Worm (Caenorhabditis elegans): Measurements from ENCODE around the gene F44E5.4.
"Not testable (repeated sequence)": the region's sequence is repeated elsewhere in the genome, so short reads cannot be mapped to it uniquely, and the experiment has no call there.

Gene F44E5.4

ce11 chrII:11759277-11759676 lies at the start of gene F44E5.4, which contains the start of gene F44E5.5 (continued):
- TF ChIP-seq F39B2.1 (GFP tag; IDR thresholded peaks at IDR 0.05) = peak; percentile 96
- peak; percentile 94 for TF ChIP-seq lir-1 (GFP tag; conservative IDR thresholded peaks at IDR 0.05)
- TF ChIP-seq fkh-3 (tag; optimal IDR thresholded peaks at IDR 0.05) = peak; percentile 92
- peak; percentile 89 for TF ChIP-seq T26A5.8 (tag; optimal IDR thresholded peaks at IDR 0.05)
- peak; percentile 99 for TF ChIP-seq sea-2 (GFP tag; IDR thresholded peaks at IDR 0.05)
- TF ChIP-seq ztf-26 (tag; optimal IDR thresholded peaks at IDR 0.05) = peak; percentile 97
- TF ChIP-seq ccch-3 (GFP tag; optimal IDR thresholded peaks at IDR 0.05) = peak; percentile 53
- peak; percentile 88 for TF ChIP-seq F22D6.2 (tag; optimal IDR thresholded peaks at IDR 0.05)
- peak; percentile 87 for TF ChIP-seq B0336.3 (GFP tag; IDR thresholded peaks at IDR 0.05)
- TF ChIP-seq hmg-1.2 (GFP tag; IDR thresholded peaks at IDR 0.05) = peak; percentile 100
- TF ChIP-seq nhr-27 (tag; optimal IDR thresholded peaks at IDR 0.05) = peak; percentile 98
- peak; percentile 90 for TF ChIP-seq B0035.1 (tag; optimal IDR thresholded peaks at IDR 0.05)
- peak; percentile 93 for TF ChIP-seq dpff-1 (tag; optimal IDR thresholded peaks at IDR 0.05)
- TF ChIP-seq ceh-58 (GFP tag; IDR thresholded peaks at IDR 0.05) = peak; percentile 97
- TF ChIP-seq aptf-3 (GFP tag; IDR thresholded peaks at IDR 0.05) = peak; percentile 100
- TF ChIP-seq rcor-1 (GFP tag; IDR thresholded peaks at IDR 0.05) = peak; percentile 92
- TF ChIP-seq gei-17 (GFP tag; optimal IDR thresholded peaks at IDR 0.05) = peak; percentile 89
- TF ChIP-seq pbrm-1 (GFP tag; IDR thresholded peaks at IDR 0.05) = peak; percentile 99
- peak; percentile 99 for TF ChIP-seq chd-7 (tag; optimal IDR thresholded peaks at IDR 0.05)
- peak; percentile 97 for TF ChIP-seq C17E4.6 (GFP tag; IDR thresholded peaks at IDR 0.05)
- peak; percentile 81 for TF ChIP-seq lin-54 (GFP tag; optimal IDR thresholded peaks at IDR 0.05)
- peak; percentile 98 for TF ChIP-seq athp-1 (tag; optimal IDR thresholded peaks at IDR 0.05)
- peak; percentile 97 for TF ChIP-seq ztf-22 (GFP tag; optimal IDR thresholded peaks at IDR 0.05)
- TF ChIP-seq F10E7.11 (tag; optimal IDR thresholded peaks at IDR 0.05) = peak; percentile 97
- peak; percentile 83 for TF ChIP-seq attf-3 (GFP tag; conservative IDR thresholded peaks at IDR 0.05)
- peak; percentile 7 for TF ChIP-seq F57A8.1 (GFP tag; optimal IDR thresholded peaks at IDR 0.05)
- peak; percentile 99 for TF ChIP-seq egl-18 (GFP tag; IDR thresholded peaks at IDR 0.05)
- peak; percentile 99 for TF ChIP-seq zim-3 (tag; optimal IDR thresholded peaks at IDR 0.05)
- peak; percentile 65 for TF ChIP-seq ZK185.1 (tag; optimal IDR thresholded peaks at IDR 0.05; ENCODE audit: poor library complexity, severe bottlenecking)
- peak; percentile 100 for TF ChIP-seq rpc-1 (optimal IDR thresholded peaks at IDR 0.05)
- TF ChIP-seq rpc-1 (tag; optimal IDR thresholded peaks at IDR 0.05) = not testable (repeated sequence)
- peak; percentile 100 for TF ChIP-seq hsf-1 (GFP tag; IDR thresholded peaks at IDR 0.05)
- TF ChIP-seq lin-26 (GFP tag; IDR thresholded peaks at IDR 0.05) = peak; percentile 86
- TF ChIP-seq ceh-40 (GFP tag; IDR thresholded peaks at IDR 0.05) = peak; percentile 95
- peak; percentile 99 for TF ChIP-seq Y67H2A.10 (GFP tag; conservative IDR thresholded peaks at IDR 0.05)
- peak; percentile 99 for TF ChIP-seq atf-7 (tag; optimal IDR thresholded peaks at IDR 0.05)
- TF ChIP-seq C06A6.2 (GFP tag; conservative IDR thresholded peaks at IDR 0.05) = peak; percentile 98
- peak; percentile 95 for TF ChIP-seq ztf-6 (GFP tag; IDR thresholded peaks at IDR 0.05)
- TF ChIP-seq ztf-18 (tag; optimal IDR thresholded peaks at IDR 0.05) = peak; percentile 48
- peak; percentile 97 for TF ChIP-seq repo-1 (tag; optimal IDR thresholded peaks at IDR 0.05)
- peak; percentile 88 to 90 for TF ChIP-seq let-607 (tag; optimal IDR thresholded peaks at IDR 0.05)
- peak; percentile 97 for TF ChIP-seq somi-1 (GFP tag; optimal IDR thresholded peaks at IDR 0.05)
- TF ChIP-seq egrh-3 (GFP tag; IDR thresholded peaks at IDR 0.05) = peak; percentile 93
- TF ChIP-seq F37B4.10 (GFP tag; IDR thresholded peaks at IDR 0.05) = peak; percentile 95; the same call in 1 of the 2 replicates
- peak; percentile 62 for TF ChIP-seq ceh-91 (GFP tag; IDR thresholded peaks at IDR 0.05)
- TF ChIP-seq madf-3 (GFP tag; IDR thresholded peaks at IDR 0.05) = peak; percentile 93
- TF ChIP-seq akir-1 (GFP tag; optimal IDR thresholded peaks at IDR 0.05) = peak; percentile 72
- peak; percentile 83 for TF ChIP-seq ceh-27 (GFP tag; optimal IDR thresholded peaks at IDR 0.05)
- TF ChIP-seq Y56A3A.18 (GFP tag; IDR thresholded peaks at IDR 0.05) = peak; percentile 99
- peak; percentile 92 for TF ChIP-seq bed-2 (GFP tag; IDR thresholded peaks at IDR 0.05)

Data from whole organism, young adult.